Worm (Caenorhabditis elegans) whole organism, young adult: Measurements from ENCODE around the gene F55C9.3.

ENCODE experiments used
- B0336.3 ChIP-seq: fragments of 200-800 bp; sonication (Bioruptor generic); IDR thresholded peaks from 2 replicates; pipeline ENCODE4 v1.3.6; 2022; ENCODE audit warnings: missing genetic modification characterization, missing compliant biosample characterization
- C06A6.2 ChIP-seq: fragments of 200-800 bp; sonication (Bioruptor generic); conservative IDR thresholded peaks from 2 replicates; pipeline ENCODE4 v1.3.6; 2022; ENCODE audit warnings: missing genetic modification characterization, missing compliant biosample characterization
- C17E4.6 ChIP-seq: fragments of 200-800 bp; sonication (Bioruptor generic); IDR thresholded peaks from 2 replicates; pipeline ENCODE4 v1.3.6; 2022; ENCODE audit warnings: missing genetic modification reagents, missing genetic modification characterization, missing compliant biosample characterization
- F23B12.7 ChIP-seq: sonication (generic microtip); optimal IDR thresholded peaks from 2 replicates; lab custom pipeline; 2017; ENCODE audit warnings: missing genetic modification characterization, mild to moderate bottlenecking, missing compliant biosample characterization, antibody characterized with exemption, moderate library complexity; ENCODE audit not compliant: insufficient read depth
- F33H1.4 ChIP-seq: fragments of 200-800 bp; sonication (Bioruptor generic); IDR thresholded peaks from 2 replicates; pipeline ENCODE4 v1.3.6; 2022; ENCODE audit warnings: missing genetic modification reagents, missing genetic modification characterization, missing compliant biosample characterization
- F37B4.10 ChIP-seq: fragments of 200-800 bp; sonication (Bioruptor generic); IDR thresholded peaks from 2 replicates; pipeline ENCODE4 v1.3.6; 2022; ENCODE audit warnings: missing genetic modification characterization, missing compliant biosample characterization
- F49E8.2 ChIP-seq: sonication (generic microtip); optimal IDR thresholded peaks from 3 replicates; lab custom pipeline; 2017; ENCODE audit warnings: missing genetic modification characterization, mild to moderate bottlenecking, missing compliant biosample characterization, antibody characterized with exemption, moderate library complexity; ENCODE audit not compliant: insufficient read depth
- F57A8.1 ChIP-seq: fragments of 200-800 bp; sonication (Bioruptor generic); optimal IDR thresholded peaks from 2 replicates; lab custom pipeline; 2018; ENCODE audit warnings: mild to moderate bottlenecking, missing genetic modification characterization, moderate library complexity, missing compliant biosample characterization
- F57C9.4 ChIP-seq: sonication (generic microtip); optimal IDR thresholded peaks from 2 replicates; lab custom pipeline; 2017; ENCODE audit warnings: mild to moderate bottlenecking, missing genetic modification characterization, missing compliant biosample characterization
- K11D2.4 ChIP-seq: fragments of 200-800 bp; sonication (Bioruptor generic); IDR thresholded peaks from 2 replicates; pipeline ENCODE4 v1.3.6; 2022; ENCODE audit warnings: missing genetic modification reagents, missing genetic modification characterization, missing compliant biosample characterization
- athp-1 ChIP-seq: sonication (generic microtip); optimal IDR thresholded peaks from 2 replicates; lab custom pipeline; 2017; ENCODE audit warnings: mild to moderate bottlenecking, missing genetic modification characterization, missing compliant biosample characterization
- attf-3 ChIP-seq: fragments of 200-800 bp; sonication (Bioruptor generic); conservative IDR thresholded peaks from 2 replicates; pipeline ENCODE4 v1.3.6; 2022; ENCODE audit warnings: missing genetic modification reagents, missing genetic modification characterization, missing compliant biosample characterization
- bed-2 ChIP-seq: fragments of 200-800 bp; sonication (Bioruptor generic); IDR thresholded peaks from 2 replicates; pipeline ENCODE4 v1.3.6; 2022; ENCODE audit warnings: missing genetic modification reagents, missing genetic modification characterization, missing compliant biosample characterization
- ceh-58 ChIP-seq: fragments of 200-800 bp; sonication (Bioruptor generic); IDR thresholded peaks from 2 replicates; pipeline ENCODE4 v1.3.6; 2022; ENCODE audit warnings: missing genetic modification characterization, missing compliant biosample characterization
- ceh-91 ChIP-seq: fragments of 200-800 bp; sonication (Bioruptor generic); IDR thresholded peaks from 2 replicates; pipeline ENCODE4 v1.3.6; 2022; ENCODE audit warnings: missing genetic modification reagents, missing genetic modification characterization, missing compliant biosample characterization
- dpff-1 ChIP-seq: sonication (generic microtip); optimal IDR thresholded peaks from 2 replicates; lab custom pipeline; 2017; ENCODE audit warnings: mild to moderate bottlenecking, missing genetic modification characterization, missing compliant biosample characterization
- egl-44 ChIP-seq: fragments of 200-800 bp; sonication (Bioruptor generic); IDR thresholded peaks from 2 replicates; pipeline ENCODE4 v1.3.6; 2022; ENCODE audit warnings: missing genetic modification reagents, missing genetic modification characterization, missing compliant biosample characterization
- ets-4 ChIP-seq: fragments of 200-800 bp; sonication (Bioruptor generic); optimal IDR thresholded peaks from 2 replicates; lab custom pipeline; 2018; ENCODE audit warnings: mild to moderate bottlenecking, missing genetic modification characterization, missing compliant biosample characterization
- hlh-26 ChIP-seq: fragments of 200-800 bp; sonication (Bioruptor generic); conservative IDR thresholded peaks from 2 replicates; pipeline ENCODE4 v1.3.6; 2022; ENCODE audit warnings: missing genetic modification reagents, missing genetic modification characterization, missing compliant biosample characterization
- lag-1 ChIP-seq: fragments of 200-800 bp; sonication (Bioruptor generic); IDR thresholded peaks from 2 replicates; pipeline ENCODE4 v1.3.6; 2022; ENCODE audit warnings: missing genetic modification reagents, missing genetic modification characterization, missing compliant biosample characterization
- lin-54 ChIP-seq: fragments of 200-800 bp; sonication (Bioruptor generic); optimal IDR thresholded peaks from 2 replicates; lab custom pipeline; 2018; ENCODE audit warnings: mild to moderate bottlenecking, missing genetic modification characterization, missing compliant biosample characterization
- madf-8 ChIP-seq: fragments of 200-800 bp; sonication (Bioruptor generic); conservative IDR thresholded peaks from 2 replicates; pipeline ENCODE4 v1.3.6; 2022; ENCODE audit warnings: missing genetic modification reagents, missing genetic modification characterization, missing compliant biosample characterization
- mcd-1 ChIP-seq: fragments of 200-800 bp; sonication (Bioruptor generic); IDR thresholded peaks from 2 replicates; pipeline ENCODE4 v1.3.6; 2022; ENCODE audit warnings: missing genetic modification reagents, missing genetic modification characterization, missing compliant biosample characterization
- nhr-120 ChIP-seq: fragments of 200-800 bp; sonication (Bioruptor generic); IDR thresholded peaks from 2 replicates; pipeline ENCODE4 v1.3.6; 2022; ENCODE audit warnings: missing genetic modification characterization, missing compliant biosample characterization
- nhr-80 ChIP-seq: sonication (generic microtip); optimal IDR thresholded peaks from 2 replicates; lab custom pipeline; 2016; ENCODE audit warnings: missing genetic modification characterization, missing compliant biosample characterization
- rcor-1 ChIP-seq: fragments of 200-800 bp; sonication (Bioruptor generic); IDR thresholded peaks from 2 replicates; pipeline ENCODE4 v1.3.6; 2022; ENCODE audit warnings: missing genetic modification reagents, missing genetic modification characterization, missing compliant biosample characterization
- rec-8 ChIP-seq, 2 experiments: sonication (generic microtip); optimal IDR thresholded peaks; 2 replicates each; lab custom pipeline; 2016; ENCODE audit warnings: mild to moderate bottlenecking in 2 of 2, missing genetic modification characterization in 2 of 2, missing genetic modification reagents in 2 of 2, missing genotype in 2 of 2, missing biosample characterization in 1 of 2, missing compliant biosample characterization in 1 of 2, moderate library complexity in 1 of 2
- repo-1 ChIP-seq: sonication (generic microtip); optimal IDR thresholded peaks from 2 replicates; lab custom pipeline; 2017; ENCODE audit warnings: mild to moderate bottlenecking, missing genetic modification characterization, missing compliant biosample characterization
- rpc-1 ChIP-seq, 2 experiments: fragments of 150-350 bp in 1 of 2; sonication (generic microtip) in 1 of 2; optimal IDR thresholded peaks; 2 replicates each; lab custom pipeline; 2014 to 2018; ENCODE audit warnings: missing biosample characterization in 1 of 2, missing genetic modification characterization in 1 of 2, missing genetic modification reagents in 1 of 2, missing genotype in 1 of 2
- snpc-1.3 ChIP-seq: sonication (generic microtip); optimal IDR thresholded peaks from 2 replicates; lab custom pipeline; 2017; ENCODE audit warnings: missing genetic modification characterization, mild to moderate bottlenecking, missing compliant biosample characterization, antibody characterized with exemption, moderate library complexity, missing genotype, missing genetic modification reagents; ENCODE audit not compliant: insufficient read depth
- somi-1 ChIP-seq: fragments of 200-800 bp; sonication (Bioruptor generic); optimal IDR thresholded peaks from 2 replicates; lab custom pipeline; 2018; ENCODE audit warnings: mild to moderate bottlenecking, missing genetic modification characterization, missing compliant biosample characterization
- sptf-2 ChIP-seq: fragments of 200-800 bp; sonication (Bioruptor generic); optimal IDR thresholded peaks from 2 replicates; lab custom pipeline; 2018; ENCODE audit warnings: mild to moderate bottlenecking, missing genetic modification characterization, missing compliant biosample characterization
- ztf-18 ChIP-seq: sonication (generic microtip); optimal IDR thresholded peaks from 2 replicates; lab custom pipeline; 2016; ENCODE audit warnings: missing genotype, mild to moderate bottlenecking, missing genetic modification characterization, missing compliant biosample characterization
- ztf-26 ChIP-seq: sonication (generic microtip); optimal IDR thresholded peaks from 2 replicates; lab custom pipeline; 2017; ENCODE audit warnings: missing genetic modification characterization, missing compliant biosample characterization
- ztf-6 ChIP-seq: fragments of 200-800 bp; sonication (Bioruptor generic); IDR thresholded peaks from 2 replicates; pipeline ENCODE4 v1.3.6; 2022; ENCODE audit warnings: missing genetic modification reagents, missing genetic modification characterization, missing compliant biosample characterization

Gene F55C9.3

ce11 chrV:19322387-19322786, 34.4 kb upstream of the F55C9.3 start, which contains the start of gene C43D7.4:
C43D7.4 (minus strand) TSS chrV:19322487.
- no peak for TF ChIP-seq dpff-1 (tag; lab: Kevin White, UChicago)
- no peak for TF ChIP-seq lag-1 (GFP tag; lab: Robert Waterston, UW)
- TF ChIP-seq ceh-58 (GFP tag; lab: Robert Waterston, UW) = no peak
- TF ChIP-seq rec-8 (tag; optimal IDR thresholded peaks at IDR 0.05; lab: Kevin White, UChicago) = no peak
- no peak for TF ChIP-seq F33H1.4 (GFP tag; lab: Robert Waterston, UW)
- TF ChIP-seq K11D2.4 (GFP tag; lab: Robert Waterston, UW) = no peak
- TF ChIP-seq athp-1 (tag; lab: Kevin White, UChicago) = no peak
- no peak for TF ChIP-seq ceh-91
- no peak for TF ChIP-seq rcor-1 (GFP tag; lab: Robert Waterston, UW)
- no peak for TF ChIP-seq F23B12.7 (tag; lab: Kevin White, UChicago)
- no peak for TF ChIP-seq somi-1
- no peak for TF ChIP-seq egl-44 (GFP tag; lab: Robert Waterston, UW)
- TF ChIP-seq hlh-26 (GFP tag; lab: Robert Waterston, UW) = no peak
- TF ChIP-seq snpc-1.3 (tag; lab: Kevin White, UChicago) = no peak
- no peak for TF ChIP-seq nhr-80 (tag; lab: Kevin White, UChicago)
- TF ChIP-seq rpc-1 (optimal IDR thresholded peaks at IDR 0.05; lab: Kevin White, UChicago) = no peak
- no peak for TF ChIP-seq rpc-1 (tag; optimal IDR thresholded peaks at IDR 0.05; lab: Kevin White, UChicago)
- TF ChIP-seq sptf-2 = no peak
- no peak for TF ChIP-seq C06A6.2 (GFP tag; lab: Robert Waterston, UW)

ce11 chrV:19320385-19320784, 32.4 kb upstream of the F55C9.3 start, which contains the start of gene sdz-6:
sdz-6 (plus strand) TSS chrV:19320613.
- TF ChIP-seq ztf-6 (no peak), ztf-18 (tag; lab: Kevin White, UChicago) (no peak), rcor-1 (GFP tag; lab: Robert Waterston, UW) (no peak), ets-4 (GFP tag; lab: Kevin White, UChicago) (no peak), F49E8.2 (tag; lab: Kevin White, UChicago) (no peak), mcd-1 (GFP tag; lab: Robert Waterston, UW) (no peak), repo-1 (tag; lab: Kevin White, UChicago) (no peak), nhr-120 (GFP tag; lab: Robert Waterston, UW) (no peak), F57C9.4 (tag; lab: Kevin White, UChicago) (no peak), F57A8.1 (GFP tag; lab: Kevin White, UChicago) (no peak), lin-54 (GFP tag; lab: Kevin White, UChicago) (no peak), C17E4.6 (GFP tag; lab: Robert Waterston, UW) (no peak), bed-2 (GFP tag; lab: Robert Waterston, UW) (no peak), ztf-26 (no peak), madf-8 (no peak), lag-1 (GFP tag; lab: Robert Waterston, UW) (no peak), B0336.3 (GFP tag; lab: Robert Waterston, UW) (no peak)

- TF ChIP-seq F37B4.10 (no peak), attf-3 (GFP tag; lab: Robert Waterston, UW) (no peak), nhr-80 (tag; lab: Kevin White, UChicago) (peak; percentile 36)
Measured at ce11 chrV:19319460-19319995, 31.6 kb upstream of the F55C9.3 start, which contains the start of gene C43D7.7. C43D7.7 (minus strand) TSS chrV:19319510.
